Worm (Caenorhabditis elegans): ENCODE data around the gene ZC132.11.

Gene ZC132.11

DNA sequence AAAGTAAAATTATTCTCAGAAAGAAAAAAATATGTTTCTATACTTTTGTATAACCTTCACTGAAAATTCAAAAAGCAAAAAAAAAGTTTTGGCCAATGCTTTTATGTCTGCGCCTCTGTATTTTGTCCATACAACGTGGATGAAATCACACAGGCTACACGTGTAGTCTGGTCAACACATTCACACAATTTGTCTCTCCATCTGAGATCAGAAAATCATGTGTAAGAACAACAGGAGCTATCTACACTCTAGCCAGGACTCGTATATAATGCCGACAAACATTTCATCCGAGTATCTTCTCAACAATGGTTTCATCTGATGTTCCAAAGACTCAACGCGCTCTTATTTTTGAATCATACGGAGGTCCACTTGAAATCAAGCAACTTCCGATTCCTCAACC is 28.4 kb upstream of the ZC132.11 start, which contains the start of gene D2063.1:
Gene D2063.1 (plus strand): TSS at position 281 of the 400 bp plus-strand sequence.
- TF ChIP-seq snpc-1.2 (GFP tag; IDR thresholded peaks at IDR 0.05), result no peak
- no peak for TF ChIP-seq fos-1 (tag; optimal IDR thresholded peaks at IDR 0.05)
- no peak for TF ChIP-seq daf-16 (GFP tag; optimal IDR thresholded peaks at IDR 0.05)
- no peak for TF ChIP-seq daf-16 (tag; optimal IDR thresholded peaks at IDR 0.05)
- no peak for TF ChIP-seq nhr-76 (tag; optimal IDR thresholded peaks at IDR 0.05)
- peak; percentile 89 for TF ChIP-seq nhr-11 (tag; optimal IDR thresholded peaks at IDR 0.05)
- TF ChIP-seq daf-12 (tag; optimal IDR thresholded peaks at IDR 0.05), result no peak
- TF ChIP-seq nhr-28 (tag; optimal IDR thresholded peaks at IDR 0.05), result peak; percentile 23

DNA sequence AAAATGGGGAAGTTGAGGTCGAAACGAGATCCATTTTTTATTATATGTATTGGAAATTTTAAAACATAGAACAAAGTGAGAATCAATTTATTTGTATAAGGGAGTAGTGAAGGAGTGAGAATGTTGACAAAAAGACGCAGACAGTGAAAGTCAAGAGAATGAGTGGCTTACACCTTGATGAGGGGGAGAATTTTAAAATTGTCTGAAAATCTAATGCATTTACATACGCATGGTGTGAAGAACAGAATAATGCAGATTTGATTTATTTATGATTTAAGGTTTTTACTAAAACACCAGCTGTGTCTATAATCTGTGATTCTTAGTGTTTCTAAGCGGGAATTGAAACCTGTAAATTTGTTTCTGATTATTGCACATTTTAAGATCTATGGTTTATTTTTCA is 26.9 kb upstream of the ZC132.11 start, which contains the start of gene nhr-125:
Gene nhr-125 (minus strand): TSS at position 101 of the 400 bp plus-strand sequence.
- TF ChIP-seq ZK337.2 (GFP tag; IDR thresholded peaks at IDR 0.05), result no peak
- TF ChIP-seq ztf-11 (tag; optimal IDR thresholded peaks at IDR 0.05), result no peak
- no peak for TF ChIP-seq dpl-1 (GFP tag; optimal IDR thresholded peaks at IDR 0.05)
- TF ChIP-seq aha-1 (tag), result peak; percentile 62
- TF ChIP-seq saeg-2 (GFP tag; IDR thresholded peaks at IDR 0.05), result no peak
- TF ChIP-seq snpc-4 (tag; optimal IDR thresholded peaks at IDR 0.05), result no peak
- TF ChIP-seq mep-1 (tag; optimal IDR thresholded peaks at IDR 0.05), result no peak

DNA sequence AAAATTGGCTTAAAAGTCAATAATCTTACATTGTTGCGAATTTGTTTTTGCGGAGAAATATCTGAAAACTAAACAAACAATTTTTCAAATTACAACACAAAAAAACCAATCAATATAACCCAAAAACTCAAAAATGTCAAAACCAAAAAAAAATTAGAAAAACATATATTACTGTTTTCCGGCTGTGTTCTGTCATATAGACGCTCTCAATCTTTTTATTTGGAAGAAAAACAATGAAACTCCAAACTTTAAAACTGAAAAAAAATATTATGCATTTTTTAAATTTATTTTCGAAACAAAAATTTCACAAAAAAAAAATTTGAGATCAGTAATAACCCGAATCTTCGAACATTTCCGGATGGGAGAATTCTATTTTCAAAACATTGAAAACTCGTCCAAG is 24.2 kb upstream of the ZC132.11 start, which contains the start of gene R02D1.2:
Gene R02D1.2 (minus strand): TSS at position 101 of the 400 bp plus-strand sequence.
- TF ChIP-seq nhr-42 (GFP tag; IDR thresholded peaks at IDR 0.05) (no peak), hlh-11 (tag; optimal IDR thresholded peaks at IDR 0.05) (no peak), mes-2 (tag; optimal IDR thresholded peaks at IDR 0.05; ENCODE audit: poor library complexity, severe bottlenecking) (no peak)

DNA sequence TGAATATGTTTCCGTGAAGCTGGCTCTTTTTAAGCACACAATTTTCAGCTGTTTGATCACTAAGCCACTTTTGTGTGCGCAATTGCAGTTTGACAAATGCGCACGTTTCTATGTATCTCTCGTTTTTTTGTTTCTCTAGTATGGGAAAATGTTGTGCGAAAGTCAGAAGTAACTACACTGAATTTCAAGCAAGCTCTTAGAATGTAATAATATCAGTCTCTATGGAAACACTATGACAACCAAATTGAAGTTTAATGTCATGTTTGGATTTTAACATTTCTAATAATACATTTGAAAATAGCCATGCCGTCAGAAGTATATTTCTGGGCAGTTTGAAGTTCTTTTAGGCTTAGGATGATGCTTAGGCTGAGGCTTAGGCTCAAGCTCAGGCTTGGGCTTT is 21.4 kb upstream of the ZC132.11 start, which contains the start of gene ZC132.9:
Gene ZC132.9 (minus strand): TSS at position 101 of the 400 bp plus-strand sequence.
- TF ChIP-seq ceh-62 (tag; optimal IDR thresholded peaks at IDR 0.05) (no peak), T20F7.1 (GFP tag; optimal IDR thresholded peaks at IDR 0.05) (no peak)

DNA sequence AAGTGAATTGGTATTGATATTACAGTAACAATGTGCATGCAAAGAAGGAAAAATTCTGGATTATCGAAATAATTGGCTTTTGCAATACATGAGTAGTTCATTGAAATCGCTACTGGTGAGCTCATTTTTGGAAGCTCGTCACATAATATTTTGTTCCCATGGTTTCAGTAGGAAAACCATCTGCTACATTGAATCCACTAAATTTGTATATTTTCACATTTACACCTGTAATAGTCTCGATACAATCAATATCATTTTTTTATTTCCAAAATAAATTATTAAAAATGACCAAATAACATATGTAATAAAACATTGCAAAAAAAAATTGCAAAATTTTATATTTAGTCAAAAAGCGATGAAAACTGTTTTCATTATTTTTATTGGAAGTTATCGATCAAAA is 16.6 kb upstream of the ZC132.11 start, which contains the start of gene srh-192:
Gene srh-192 (minus strand): TSS at position 101 of the 400 bp plus-strand sequence.
- TF ChIP-seq unc-62 (GFP tag; optimal IDR thresholded peaks at IDR 0.05 in 1 of 2) (peak in 1 of 2 experiments; percentile 15), unc-62 (tag; optimal IDR thresholded peaks at IDR 0.05) (no peak), nhr-42 (GFP tag; IDR thresholded peaks at IDR 0.05) (no peak)

DNA sequence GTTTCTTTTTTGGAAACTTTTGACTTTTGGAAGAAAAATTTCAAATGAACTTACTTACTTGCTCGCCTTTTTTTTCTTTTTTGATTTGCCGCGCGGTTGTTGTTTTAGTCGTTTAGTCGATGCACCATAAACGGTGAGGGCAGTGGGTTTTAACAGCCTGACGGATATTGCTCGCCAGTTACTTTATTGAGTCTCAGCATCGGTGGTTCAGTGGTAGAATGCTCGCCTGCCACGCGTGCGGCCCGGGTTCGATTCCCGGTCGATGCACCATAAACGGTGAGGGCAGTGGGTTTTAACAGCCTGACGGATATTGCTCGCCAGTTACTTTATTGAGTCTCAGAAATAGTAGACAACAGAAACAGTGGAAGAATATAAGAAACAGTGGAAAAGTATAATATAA is 11.9 kb upstream of the ZC132.11 start:
- peak; percentile 49; the same call in 1 of the 2 replicates for TF ChIP-seq lim-7 (GFP tag; IDR thresholded peaks at IDR 0.05)
- TF ChIP-seq tra-1 (GFP tag; IDR thresholded peaks at IDR 0.05), result 0 out of 2 replicates have a peak, but pooled peaks have one; percentile 14

DNA sequence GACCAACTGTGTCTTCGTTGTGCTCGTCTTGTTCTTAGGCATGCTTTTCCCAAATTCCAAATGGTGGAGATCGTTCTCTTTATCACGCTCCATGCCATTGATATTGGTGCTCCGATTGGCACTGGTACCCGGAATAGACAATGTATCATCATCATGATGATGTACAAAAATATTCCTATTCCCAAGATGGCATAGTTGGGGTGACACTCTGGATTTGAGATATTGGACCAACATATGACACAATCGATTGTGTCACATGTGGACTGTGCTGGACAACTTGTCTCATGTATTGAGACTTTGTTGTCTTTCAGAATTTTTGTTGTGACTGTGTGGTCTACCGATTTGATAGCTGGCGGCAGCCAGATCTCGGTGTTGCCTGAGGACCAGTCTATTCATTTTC is 5.8 kb upstream of the ZC132.11 start:
- TF ChIP-seq aha-1 (tag), result peak; percentile 92
- TF ChIP-seq aly-2 (tag; optimal IDR thresholded peaks at IDR 0.05), result no peak

DNA sequence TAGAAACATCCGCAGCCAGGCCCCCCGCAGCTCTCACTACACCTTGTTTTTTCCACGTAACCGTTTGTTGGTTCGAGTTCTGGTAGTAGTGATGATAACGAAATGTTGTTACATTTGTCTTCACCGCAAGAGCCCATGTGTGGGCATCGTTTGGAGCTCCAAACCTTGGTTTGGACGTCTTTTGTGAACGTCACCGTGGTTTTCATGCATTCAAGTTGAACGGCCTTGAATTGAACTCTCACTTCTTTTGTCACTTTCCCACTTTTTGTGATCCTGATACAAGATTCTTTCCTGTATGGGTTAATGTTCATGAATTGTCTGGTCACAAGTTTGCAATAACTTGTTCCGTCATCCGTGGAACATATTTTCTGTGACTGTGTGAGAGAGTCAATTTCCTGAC is 5.3 kb upstream of the ZC132.11 start:
- TF ChIP-seq madf-9 (GFP tag; conservative IDR thresholded peaks at IDR 0.05), result no peak
- TF ChIP-seq fkh-10 (GFP tag; optimal IDR thresholded peaks at IDR 0.05), result no peak
- TF ChIP-seq aha-1 (tag), result peak; percentile 90
- TF ChIP-seq daf-8 (GFP tag; IDR thresholded peaks at IDR 0.05), result no peak
- TF ChIP-seq lim-7 (GFP tag; IDR thresholded peaks at IDR 0.05), result 0 out of 2 replicates have a peak, but pooled peaks have one; percentile 43
